Fruit fly (Drosophila melanogaster): ENCODE measurements around the gene CG32590.

- TF ChIP-seq h (optimal IDR thresholded peaks at IDR 0.05): no peak
- no peak for TF ChIP-seq psq (optimal IDR thresholded peaks at IDR 0.05)
- no peak for TF ChIP-seq ttk (optimal IDR thresholded peaks at IDR 0.05)
- no peak for TF ChIP-seq Sin3A (optimal IDR thresholded peaks at IDR 0.05)
Measured at dm6 chrX:14810433-14810832, 28.5 kb downstream of the CG32590 start.

Data from Kc167 (cell line).